Worm (Caenorhabditis elegans): ENCODE data around the gene znfx-1.

DNA sequence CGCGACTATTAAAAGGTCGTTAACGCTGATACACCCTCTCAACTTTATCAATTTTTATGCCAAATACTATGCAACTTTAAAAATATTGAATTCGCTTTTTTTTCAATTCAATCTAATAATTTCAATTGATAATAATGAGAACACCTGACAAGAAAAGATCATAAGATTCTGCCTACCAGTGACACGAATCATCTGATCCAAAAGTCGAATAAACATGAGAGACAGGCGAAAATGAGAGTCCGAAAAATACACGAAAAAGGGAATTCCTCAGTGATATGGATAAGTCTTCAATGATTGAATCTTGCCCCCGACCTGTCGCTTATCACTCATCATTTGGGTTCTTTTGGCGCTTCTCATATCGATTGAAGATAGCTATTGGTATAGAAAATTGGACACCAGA lies 28.2 kb downstream of the znfx-1 start:
- no peak for TF ChIP-seq nhr-237 (tag; optimal IDR thresholded peaks at IDR 0.05)
- no peak for TF ChIP-seq snpc-4 (tag; optimal IDR thresholded peaks at IDR 0.05)
- no peak for TF ChIP-seq nhr-12 (tag; optimal IDR thresholded peaks at IDR 0.05)
- TF ChIP-seq fos-1 (tag; optimal IDR thresholded peaks at IDR 0.05) = no peak
- no peak for TF ChIP-seq nhr-11 (tag; optimal IDR thresholded peaks at IDR 0.05)
- no peak for TF ChIP-seq elt-1 (tag; optimal IDR thresholded peaks at IDR 0.05)
- TF ChIP-seq ceh-16 (tag; optimal IDR thresholded peaks at IDR 0.05) = no peak
- no peak for TF ChIP-seq aly-2 (tag; optimal IDR thresholded peaks at IDR 0.05)
- TF ChIP-seq ztf-11 (tag; optimal IDR thresholded peaks at IDR 0.05) = no peak
- no peak for TF ChIP-seq mdl-1 (tag; optimal IDR thresholded peaks at IDR 0.05)
- TF ChIP-seq zag-1 (tag; optimal IDR thresholded peaks at IDR 0.05) = no peak
- no peak for TF ChIP-seq dmd-4 (tag; optimal IDR thresholded peaks at IDR 0.05)
